Fruit fly (Drosophila melanogaster) whole organism, embryonic: ENCODE measurements around the gene mRpL28.

Source experiments
- ATbp ChIP-seq: fragments of 200-800 bp; sonication (Bioruptor generic); optimal IDR thresholded peaks from 2 replicates; lab custom pipeline; 2017; ENCODE audit warnings: missing biosample characterization, mild to moderate bottlenecking, missing genetic modification characterization, missing genetic modification reagents
- Antp ChIP-seq: fragments of 200-800 bp; sonication (Bioruptor generic); optimal IDR thresholded peaks from 3 replicates; lab custom pipeline; 2016; ENCODE audit warnings: missing biosample characterization, missing genetic modification characterization
- CG10274 ChIP-seq: fragments of 200-800 bp; sonication (Bioruptor generic); optimal IDR thresholded peaks from 3 replicates; lab custom pipeline; 2017; ENCODE audit warnings: missing biosample characterization, mild to moderate bottlenecking, missing genetic modification characterization
- CG11085 ChIP-seq: fragments of 200-800 bp; sonication (Bioruptor generic); IDR thresholded peaks from 2 replicates; pipeline ENCODE4 v1.3.6; 2022; ENCODE audit warnings: missing biosample characterization, missing genetic modification characterization
- CG13894 ChIP-seq: fragments of 200-800 bp; sonication (Bioruptor generic); optimal IDR thresholded peaks from 3 replicates; lab custom pipeline; 2018; ENCODE audit warnings: missing biosample characterization, mild to moderate bottlenecking, missing genetic modification characterization, moderate library complexity
- CG14014 ChIP-seq: fragments of 200-800 bp; sonication (Bioruptor generic); IDR thresholded peaks from 2 replicates; pipeline ENCODE4 v1.3.6; 2022; ENCODE audit warnings: missing biosample characterization, missing genetic modification characterization
- CG1603 ChIP-seq: fragments of 200-800 bp; sonication (Bioruptor generic); optimal IDR thresholded peaks from 2 replicates; lab custom pipeline; 2019; ENCODE audit warnings: missing biosample characterization, mild to moderate bottlenecking, missing genetic modification characterization, moderate library complexity
- CG17359 ChIP-seq: fragments of 200-800 bp; sonication (Bioruptor generic); optimal IDR thresholded peaks from 3 replicates; lab custom pipeline; 2018; ENCODE audit warnings: missing biosample characterization, mild to moderate bottlenecking, missing genetic modification characterization, moderate library complexity
- CG1792 ChIP-seq: fragments of 200-800 bp; sonication (Bioruptor generic); optimal IDR thresholded peaks from 2 replicates; lab custom pipeline; 2016; ENCODE audit warnings: missing biosample characterization, missing genetic modification characterization
- CG2712 ChIP-seq: fragments of 200-800 bp; optimal IDR thresholded peaks from 3 replicates; lab custom pipeline; 2019; ENCODE audit warnings: missing biosample characterization, mild to moderate bottlenecking, missing genetic modification characterization, moderate library complexity
- CG31365 ChIP-seq: fragments of 200-800 bp; sonication (Bioruptor generic); optimal IDR thresholded peaks from 2 replicates; lab custom pipeline; 2018; ENCODE audit warnings: missing biosample characterization, mild to moderate bottlenecking, missing genetic modification characterization
- CG3281 ChIP-seq: fragments of 200-800 bp; sonication (Bioruptor generic); optimal IDR thresholded peaks from 3 replicates; lab custom pipeline; 2017; ENCODE audit warnings: missing biosample characterization, mild to moderate bottlenecking, missing genetic modification characterization
- CG43689 ChIP-seq: fragments of 200-800 bp; sonication (Bioruptor generic); IDR thresholded peaks from 2 replicates; pipeline ENCODE4 v1.3.6; 2022; ENCODE audit warnings: missing biosample characterization, missing genetic modification characterization
- CG6689 ChIP-seq: fragments of 200-800 bp; sonication (Bioruptor generic); IDR thresholded peaks from 2 replicates; pipeline ENCODE4 v1.3.6; 2022; ENCODE audit warnings: missing biosample characterization, missing genetic modification characterization
- CG7928 ChIP-seq: fragments of 200-800 bp; sonication (Bioruptor generic); optimal IDR thresholded peaks from 2 replicates; lab custom pipeline; 2017; ENCODE audit warnings: missing biosample characterization, mild to moderate bottlenecking, missing genetic modification characterization
- CG8765 ChIP-seq: fragments of 200-800 bp; sonication (Bioruptor generic); IDR thresholded peaks from 2 replicates; pipeline ENCODE4 v1.3.6; 2022; ENCODE audit warnings: missing biosample characterization, missing genetic modification characterization
- CG9797 ChIP-seq: fragments of 200-800 bp; sonication (Bioruptor generic); optimal IDR thresholded peaks from 3 replicates; lab custom pipeline; 2018; ENCODE audit warnings: missing biosample characterization, mild to moderate bottlenecking, missing genetic modification characterization
- CTCF ChIP-seq: fragments of 200-800 bp; sonication (Bioruptor generic); optimal IDR thresholded peaks from 2 replicates; lab custom pipeline; 2017; ENCODE audit warnings: missing biosample characterization, mild to moderate bottlenecking, missing genetic modification characterization, moderate library complexity
- D ChIP-seq, 2 experiments: fragments of 200-800 bp in 1 of 2; fragments of >200 bp in 1 of 2; sonication (Bioruptor generic) in 1 of 2; optimal IDR thresholded peaks; 2 replicates in 1 of 2; 3 replicates in 1 of 2; lab custom pipeline; 2017; ENCODE audit warnings: mild to moderate bottlenecking in 1 of 2, missing biosample characterization in 1 of 2, missing genetic modification characterization in 1 of 2, missing genetic modification reagents in 1 of 2
- Dbx ChIP-seq: fragments of 200-800 bp; sonication (Bioruptor generic); IDR thresholded peaks from 3 replicates; pipeline ENCODE4 v1.3.6; 2022; ENCODE audit warnings: missing biosample characterization, missing genetic modification characterization
- Dref ChIP-seq: fragments of 200-800 bp; sonication (Bioruptor generic); IDR thresholded peaks from 2 replicates; pipeline ENCODE4 v1.3.6; 2022; ENCODE audit warnings: missing biosample characterization, missing genetic modification characterization
- Gsc ChIP-seq: fragments of 200-800 bp; sonication (Bioruptor generic); IDR thresholded peaks from 2 replicates; pipeline ENCODE4 v1.3.6; 2022; ENCODE audit warnings: missing biosample characterization, missing genetic modification characterization
- H2.0 ChIP-seq: fragments of 200-800 bp; sonication (Bioruptor generic); IDR thresholded peaks from 2 replicates; pipeline ENCODE4 v1.3.6; 2022; ENCODE audit warnings: missing biosample characterization, missing genetic modification characterization
- HHEX ChIP-seq: fragments of 200-800 bp; sonication (Bioruptor generic); optimal IDR thresholded peaks from 3 replicates; lab custom pipeline; 2017; ENCODE audit warnings: missing biosample characterization, mild to moderate bottlenecking, missing genetic modification characterization, missing genetic modification reagents
- HLH3B ChIP-seq: fragments of 200-800 bp; sonication (Bioruptor generic); IDR thresholded peaks from 2 replicates; pipeline ENCODE4 v1.3.6; 2022; ENCODE audit warnings: missing biosample characterization, missing genetic modification characterization
- HLHmδ ChIP-seq: fragments of 200-800 bp; sonication (Bioruptor generic); optimal IDR thresholded peaks from 2 replicates; lab custom pipeline; 2018; ENCODE audit warnings: missing biosample characterization, mild to moderate bottlenecking, missing genetic modification characterization, moderate library complexity
- Max ChIP-seq: fragments of 200-800 bp; sonication (Bioruptor generic); optimal IDR thresholded peaks from 2 replicates; lab custom pipeline; 2016; ENCODE audit warnings: missing biosample characterization, mild to moderate bottlenecking, missing genetic modification characterization
- Mes4 ChIP-seq: fragments of 200-800 bp; sonication (Bioruptor generic); optimal IDR thresholded peaks from 2 replicates; lab custom pipeline; 2016; ENCODE audit warnings: missing biosample characterization, missing genetic modification characterization
- Myb ChIP-seq: fragments of 200-800 bp; sonication (Bioruptor generic); optimal IDR thresholded peaks from 2 replicates; lab custom pipeline; 2016; ENCODE audit warnings: missing biosample characterization, missing genetic modification characterization
- Opbp ChIP-seq: fragments of 200-800 bp; sonication (Bioruptor generic); IDR thresholded peaks from 3 replicates; pipeline ENCODE4 v1.3.6; 2022; ENCODE audit warnings: missing biosample characterization, missing genetic modification characterization; ENCODE audit not compliant: partially characterized antibody
- TFAM ChIP-seq: fragments of 200-800 bp; sonication (Bioruptor generic); optimal IDR thresholded peaks from 2 replicates; lab custom pipeline; 2017; ENCODE audit warnings: missing biosample characterization, missing genetic modification characterization, inconsistent platforms
- br ChIP-seq: fragments of >200 bp; optimal IDR thresholded peaks from 2 replicates; lab custom pipeline; 2017
- btn ChIP-seq: fragments of 200-800 bp; sonication (Bioruptor generic); optimal IDR thresholded peaks from 2 replicates; lab custom pipeline; 2016; ENCODE audit warnings: missing biosample characterization, missing genetic modification characterization
- cad ChIP-seq: fragments of >200 bp; optimal IDR thresholded peaks from 2 replicates; lab custom pipeline; 2017; ENCODE audit warnings: missing biosample characterization, missing genetic modification characterization
- chm ChIP-seq: fragments of 200-800 bp; sonication (Bioruptor generic); IDR thresholded peaks from 2 replicates; pipeline ENCODE4 v1.3.6; 2022; ENCODE audit warnings: missing biosample characterization, missing genetic modification characterization
- da ChIP-seq: fragments of 200-800 bp; sonication (Bioruptor generic); optimal IDR thresholded peaks from 2 replicates; lab custom pipeline; 2016; ENCODE audit warnings: missing biosample characterization, missing genetic modification characterization
- fd3F ChIP-seq: fragments of 200-800 bp; sonication (Bioruptor generic); optimal IDR thresholded peaks from 2 replicates; lab custom pipeline; 2018; ENCODE audit warnings: missing biosample characterization, mild to moderate bottlenecking, missing genetic modification characterization, moderate library complexity
- jigr1 ChIP-seq: fragments of 200-800 bp; sonication (Bioruptor generic); IDR thresholded peaks from 3 replicates; pipeline ENCODE4 v1.3.6; 2022; ENCODE audit warnings: missing biosample characterization, missing genetic modification characterization
- lilli ChIP-seq: fragments of 200-800 bp; sonication (Bioruptor generic); optimal IDR thresholded peaks from 3 replicates; lab custom pipeline; 2016; ENCODE audit warnings: missing biosample characterization, missing genetic modification characterization
- lmd ChIP-seq: fragments of 200-800 bp; sonication (Bioruptor generic); IDR thresholded peaks from 2 replicates; pipeline ENCODE4 v1.3.6; 2022; ENCODE audit warnings: missing biosample characterization, missing genetic modification characterization
- lola ChIP-seq, 3 experiments: fragments of >200 bp in 2 of 3; fragments of 200-800 bp in 1 of 3; sonication (Bioruptor generic) in 1 of 3; optimal IDR thresholded peaks; 2 replicates each; lab custom pipeline; 2017 to 2019; ENCODE audit warnings: missing biosample characterization in 3 of 3, missing genetic modification characterization in 3 of 3, mild to moderate bottlenecking in 1 of 3, moderate library complexity in 1 of 3
- onecut ChIP-seq: fragments of 200-800 bp; sonication (Bioruptor generic); IDR thresholded peaks from 2 replicates; pipeline ENCODE4 v1.3.6; 2022; ENCODE audit warnings: missing biosample characterization, missing genetic modification characterization
- p53 ChIP-seq: fragments of 200-800 bp; sonication (Bioruptor generic); optimal IDR thresholded peaks from 2 replicates; lab custom pipeline; 2016; ENCODE audit warnings: missing biosample characterization, missing genetic modification characterization
- peb ChIP-seq: fragments of 200-800 bp; sonication (Bioruptor generic); IDR thresholded peaks from 2 replicates; pipeline ENCODE4 v1.3.6; 2022; ENCODE audit warnings: missing biosample characterization, missing genetic modification characterization
- salm ChIP-seq: fragments of 200-800 bp; sonication (Bioruptor generic); optimal IDR thresholded peaks from 2 replicates; lab custom pipeline; 2018; ENCODE audit warnings: missing biosample characterization, mild to moderate bottlenecking, missing genetic modification characterization
- sima ChIP-seq: fragments of 200-800 bp; sonication (Bioruptor generic); optimal IDR thresholded peaks from 2 replicates; lab custom pipeline; 2016; ENCODE audit warnings: missing biosample characterization, missing genetic modification characterization
- tll ChIP-seq, 2 experiments: fragments of 200-800 bp in 1 of 2; fragments of >200 bp in 1 of 2; sonication (Bioruptor generic) in 1 of 2; optimal IDR thresholded peaks; 2 replicates each; lab custom pipeline; 2017 to 2019; ENCODE audit warnings: missing biosample characterization in 2 of 2, missing genetic modification characterization in 2 of 2, mild to moderate bottlenecking in 1 of 2, moderate library complexity in 1 of 2
- trh ChIP-seq: fragments of 200-800 bp; sonication (Bioruptor generic); optimal IDR thresholded peaks from 2 replicates; lab custom pipeline; 2016; ENCODE audit warnings: missing biosample characterization, missing genetic modification characterization
- ttk ChIP-seq: fragments of 200-800 bp; sonication (Bioruptor generic); IDR thresholded peaks from 2 replicates; pipeline ENCODE4 v2.1.2; 2022; ENCODE audit warnings: missing biosample characterization, missing genetic modification characterization
- zf30C ChIP-seq: fragments of 200-800 bp; sonication (Bioruptor generic); optimal IDR thresholded peaks from 3 replicates; lab custom pipeline; 2018; ENCODE audit warnings: missing biosample characterization, mild to moderate bottlenecking, missing genetic modification characterization

Gene mRpL28

dm6 chr2L:5000287-5000871, 26.6 kb downstream of the mRpL28 start (continued):
- TF ChIP-seq lmd (GFP tag; lab: Robert Waterston, UW) (peak; percentile 84), Max (peak; percentile 78), CG43689 (no peak), Gsc (peak; percentile 50), CG17359 (tag; lab: Kevin White, UChicago) (peak; percentile 76), Dref (GFP tag; lab: Robert Waterston, UW) (no peak), H2.0 (GFP tag; lab: Robert Waterston, UW) (peak; percentile 62), HLH3B (GFP tag; lab: Robert Waterston, UW) (peak; percentile 84), cad (GFP tag; lab: Kevin White, UChicago) (no peak), zf30C (GFP tag; lab: Kevin White, UChicago) (no peak), fd3F (GFP tag; lab: Kevin White, UChicago) (peak; percentile 69), CG31365 (tag; lab: Kevin White, UChicago) (peak; percentile 32), HLHmδ (GFP tag; lab: Kevin White, UChicago) (no peak), lola (GFP tag; optimal IDR thresholded peaks at IDR 0.05; lab: Kevin White, UChicago) (peak in 1 of 3 experiments; percentile 94), CG14014 (GFP tag; lab: Robert Waterston, UW) (peak; percentile 78), CG3281 (GFP tag; lab: Kevin White, UChicago) (peak; percentile 88), onecut (peak; percentile 79), jigr1 (no peak), CG7928 (peak; percentile 53), CG8765 (GFP tag; lab: Robert Waterston, UW) (peak; percentile 71), CG11085 (GFP tag; lab: Robert Waterston, UW) (0 out of 2 replicates have a peak, but pooled peaks have one; percentile 20), trh (no peak), ATbp (peak; percentile 77), CG1792 (peak; percentile 9), br (lab: Kevin White, UChicago) (no peak), CG2712 (tag; lab: Kevin White, UChicago) (peak; percentile 92), da (GFP tag; lab: Kevin White, UChicago) (no peak), btn (GFP tag; lab: Kevin White, UChicago) (no peak), ttk (GFP tag; lab: Robert Waterston, UW) (peak; percentile 69), TFAM (GFP tag; lab: Kevin White, UChicago) (peak; percentile 6), tll (GFP tag; optimal IDR thresholded peaks at IDR 0.05; lab: Kevin White, UChicago) (peak in 1 of 2 experiments; percentile 73), salm (tag; lab: Kevin White, UChicago) (peak; percentile 63), Antp (GFP tag; lab: Kevin White, UChicago) (peak; percentile 75), CG1603 (peak; percentile 42), sima (no peak), CG6689 (GFP tag; lab: Robert Waterston, UW) (peak; percentile 78), CG10274 (GFP tag; lab: Kevin White, UChicago) (peak; percentile 38), Opbp (GFP tag; lab: Robert Waterston, UW) (no peak), CTCF (GFP tag; lab: Kevin White, UChicago) (peak; percentile 20), CG13894 (tag; lab: Kevin White, UChicago) (peak; percentile 67), lilli (GFP tag; lab: Kevin White, UChicago) (peak; percentile 86), p53 (GFP tag; lab: Kevin White, UChicago) (peak; percentile 97), HHEX (GFP tag; lab: Kevin White, UChicago) (peak; percentile 85), peb (peak; percentile 78), D (optimal IDR thresholded peaks at IDR 0.05; lab: Kevin White, UChicago) (no peak), D (GFP tag; optimal IDR thresholded peaks at IDR 0.05; lab: Kevin White, UChicago) (peak; percentile 78), Dbx (peak; percentile 53), CG9797 (peak; percentile 11), chm (peak; percentile 87), Myb (GFP tag; lab: Kevin White, UChicago) (peak; percentile 54), Mes4 (GFP tag; lab: Kevin White, UChicago) (peak; percentile 48)
